Worm (Caenorhabditis elegans) whole organism, L4 larva: ENCODE results near the gene col-40.

Experiments used
- D1046.2 ChIP-seq: fragments of 200-800 bp; sonication (Bioruptor generic); IDR thresholded peaks from 2 replicates; pipeline ENCODE4 v1.3.6; 2022; ENCODE audit warnings: missing genetic modification characterization, missing compliant biosample characterization
- F49E8.2 ChIP-seq: sonication (generic microtip); optimal IDR thresholded peaks from 2 replicates; lab custom pipeline; 2016; ENCODE audit warnings: missing compliant biosample characterization, mild to moderate bottlenecking, missing genetic modification characterization, borderline replicate concordance
- Y48G9A.11 ChIP-seq: fragments of 200-800 bp; sonication (Bioruptor generic); IDR thresholded peaks from 2 replicates; pipeline ENCODE4 v1.3.6; 2022; ENCODE audit warnings: missing genetic modification reagents, missing genetic modification characterization, missing compliant biosample characterization
- ceh-20 ChIP-seq: fragments of 200-800 bp; sonication (Bioruptor generic); IDR thresholded peaks from 2 replicates; pipeline ENCODE4 v1.3.6; 2022; ENCODE audit warnings: missing genetic modification reagents, missing genetic modification characterization, missing compliant biosample characterization
- ceh-32 ChIP-seq: sonication (generic microtip); optimal IDR thresholded peaks from 2 replicates; lab custom pipeline; 2016; ENCODE audit warnings: mild to moderate bottlenecking, missing genetic modification characterization, missing compliant biosample characterization; ENCODE audit not compliant: poor library complexity
- ceh-44 ChIP-seq: fragments of 200-800 bp; sonication (Bioruptor generic); IDR thresholded peaks from 2 replicates; pipeline ENCODE4 v1.3.6; 2022; ENCODE audit warnings: missing genetic modification reagents, missing genetic modification characterization, missing compliant biosample characterization
- cey-2 ChIP-seq: sonication (generic microtip); optimal IDR thresholded peaks from 3 replicates; lab custom pipeline; 2017; ENCODE audit warnings: missing genetic modification characterization, mild to moderate bottlenecking, missing compliant biosample characterization, antibody characterized with exemption, borderline replicate concordance; ENCODE audit not compliant: insufficient read depth
- daf-12 ChIP-seq: fragments of 150-350 bp; optimal IDR thresholded peaks from 2 replicates; lab custom pipeline; 2014; ENCODE audit warnings: missing biosample characterization, missing genetic modification reagents, missing genetic modification characterization
- daf-19 ChIP-seq: fragments of 200-800 bp; sonication (Bioruptor generic); conservative IDR thresholded peaks from 2 replicates; pipeline ENCODE4 v1.3.6; 2022; ENCODE audit warnings: missing genetic modification characterization, missing compliant biosample characterization
- dmd-6 ChIP-seq: fragments of 200-800 bp; sonication (Bioruptor generic); IDR thresholded peaks from 2 replicates; pipeline ENCODE4 v1.3.6; 2022; ENCODE audit warnings: missing genetic modification reagents, missing genetic modification characterization, missing compliant biosample characterization
- dpl-1 ChIP-seq: fragments of 150-350 bp; optimal IDR thresholded peaks from 2 replicates; lab custom pipeline; 2014; ENCODE audit warnings: missing biosample characterization, missing genetic modification reagents, missing genetic modification characterization
- duxl-1 ChIP-seq: sonication (generic microtip); optimal IDR thresholded peaks from 2 replicates; lab custom pipeline; 2016; ENCODE audit warnings: mild to moderate bottlenecking, missing genetic modification characterization, moderate library complexity, missing compliant biosample characterization; ENCODE audit not compliant: poor library complexity
- dve-1 ChIP-seq: sonication (generic microtip); optimal IDR thresholded peaks from 2 replicates; lab custom pipeline; 2017; ENCODE audit warnings: antibody characterized with exemption, mild to moderate bottlenecking, missing genetic modification characterization, missing compliant biosample characterization; ENCODE audit not compliant: insufficient read depth
- egl-27 ChIP-seq: sonication (generic microtip); optimal IDR thresholded peaks from 3 replicates; lab custom pipeline; 2017; ENCODE audit warnings: missing biosample characterization, missing genetic modification reagents, missing genetic modification characterization
- fkh-10 ChIP-seq: fragments of 150-350 bp; optimal IDR thresholded peaks from 2 replicates; lab custom pipeline; 2014; ENCODE audit warnings: missing biosample characterization, missing genetic modification reagents, missing genetic modification characterization
- hif-1 ChIP-seq, 2 experiments: sonication (generic microtip); optimal IDR thresholded peaks; 2 replicates each; lab custom pipeline; 2016 to 2017; ENCODE audit warnings: missing compliant biosample characterization in 2 of 2, missing genetic modification characterization in 2 of 2, missing genetic modification reagents in 2 of 2, missing genotype in 2 of 2, mild to moderate bottlenecking in 1 of 2
- hlh-11 ChIP-seq: fragments of 200-800 bp; sonication (Bioruptor generic); optimal IDR thresholded peaks from 2 replicates; lab custom pipeline; 2018; ENCODE audit warnings: mild to moderate bottlenecking, missing genetic modification characterization, missing compliant biosample characterization
- hlh-30 ChIP-seq: sonication (generic microtip); optimal IDR thresholded peaks from 2 replicates; lab custom pipeline; 2017; ENCODE audit warnings: antibody characterized with exemption, mild to moderate bottlenecking, missing genetic modification characterization, missing compliant biosample characterization; ENCODE audit not compliant: insufficient read depth
- hmg-1.1 ChIP-seq: fragments of 200-800 bp; sonication (Bioruptor generic); IDR thresholded peaks from 2 replicates; pipeline ENCODE4 v1.3.6; 2022; ENCODE audit warnings: missing genetic modification reagents, missing genetic modification characterization, missing compliant biosample characterization
- jun-1 ChIP-seq: fragments of 150-350 bp; optimal IDR thresholded peaks from 2 replicates; lab custom pipeline; 2014; ENCODE audit warnings: missing biosample characterization, missing genetic modification reagents, missing genetic modification characterization
- lin-1 ChIP-seq: fragments of 200-800 bp; sonication (Bioruptor generic); IDR thresholded peaks from 2 replicates; pipeline ENCODE4 v1.3.6; 2022; ENCODE audit warnings: missing genetic modification reagents, missing genetic modification characterization, missing compliant biosample characterization
- lin-13 ChIP-seq: fragments of 150-350 bp; optimal IDR thresholded peaks from 2 replicates; lab custom pipeline; 2014; ENCODE audit warnings: missing biosample characterization, missing genetic modification reagents, missing genetic modification characterization
- lin-38 ChIP-seq: fragments of 200-800 bp; sonication (Bioruptor generic); IDR thresholded peaks from 2 replicates; pipeline ENCODE4 v1.3.6; 2022; ENCODE audit warnings: missing genetic modification reagents, missing genetic modification characterization, missing compliant biosample characterization
- lir-3 ChIP-seq: sonication (generic microtip); optimal IDR thresholded peaks from 2 replicates; lab custom pipeline; 2016; ENCODE audit warnings: mild to moderate bottlenecking, missing genetic modification characterization, missing compliant biosample characterization
- lsy-2 ChIP-seq, 2 experiments: fragments of 150-350 bp in 1 of 2; sonication (generic microtip) in 1 of 2; optimal IDR thresholded peaks; 2 replicates each; lab custom pipeline; 2014 to 2017; ENCODE audit warnings: missing biosample characterization in 2 of 2, missing genetic modification characterization in 2 of 2
- madf-9 ChIP-seq: fragments of 200-800 bp; sonication (Bioruptor generic); conservative IDR thresholded peaks from 2 replicates; pipeline ENCODE4 v1.3.6; 2022; ENCODE audit warnings: missing genetic modification reagents, missing genetic modification characterization, missing compliant biosample characterization
- mdl-1 ChIP-seq, 2 experiments: fragments of 150-350 bp in 1 of 2; sonication (generic microtip) in 1 of 2; optimal IDR thresholded peaks; 2 replicates each; lab custom pipeline; 2014 to 2017; ENCODE audit warnings: missing biosample characterization in 2 of 2, missing genetic modification characterization in 2 of 2
- mes-2 ChIP-seq: sonication (generic microtip); optimal IDR thresholded peaks from 2 replicates; lab custom pipeline; 2016; ENCODE audit warnings: missing genotype, mild to moderate bottlenecking, missing genetic modification characterization, missing compliant biosample characterization; ENCODE audit not compliant: poor library complexity, severe bottlenecking
- nhr-10 ChIP-seq: fragments of 150-350 bp; optimal IDR thresholded peaks from 2 replicates; lab custom pipeline; 2014; ENCODE audit warnings: missing biosample characterization, missing genetic modification characterization
- nhr-102 ChIP-seq: sonication (generic microtip); optimal IDR thresholded peaks from 2 replicates; lab custom pipeline; 2016; ENCODE audit warnings: mild to moderate bottlenecking, missing genetic modification characterization, moderate library complexity, missing compliant biosample characterization
- nhr-11 ChIP-seq: fragments of 150-350 bp; optimal IDR thresholded peaks from 2 replicates; lab custom pipeline; 2014; ENCODE audit warnings: missing biosample characterization, missing genetic modification characterization
- nhr-41 ChIP-seq: fragments of 200-800 bp; sonication (Bioruptor generic); IDR thresholded peaks from 2 replicates; pipeline ENCODE4 v1.3.6; 2022; ENCODE audit warnings: missing genetic modification reagents, missing genetic modification characterization, missing compliant biosample characterization
- pha-4 ChIP-seq, 2 experiments: fragments of 150-350 bp in 1 of 2; fragments of 200-800 bp in 1 of 2; sonication (Bioruptor generic) in 1 of 2; IDR thresholded peaks in 1 of 2; optimal IDR thresholded peaks in 1 of 2; 2 replicates each; pipeline versions ENCODE4 v1.3.6 to Lab custom; 2014 to 2022; ENCODE audit warnings: missing genetic modification characterization in 2 of 2, missing genetic modification reagents in 2 of 2, missing biosample characterization in 1 of 2, missing compliant biosample characterization in 1 of 2
- php-3 ChIP-seq: fragments of 200-800 bp; sonication (Bioruptor generic); IDR thresholded peaks from 2 replicates; pipeline ENCODE4 v1.3.6; 2022; ENCODE audit warnings: missing genetic modification reagents, missing genetic modification characterization, missing compliant biosample characterization
- pqm-1 ChIP-seq: sonication (generic microtip); optimal IDR thresholded peaks from 2 replicates; lab custom pipeline; 2017; ENCODE audit warnings: missing biosample characterization, missing genetic modification characterization
- rbr-2 ChIP-seq: sonication (generic microtip); optimal IDR thresholded peaks from 2 replicates; lab custom pipeline; 2016; ENCODE audit warnings: missing genotype, missing genetic modification characterization, missing compliant biosample characterization
- snpc-4 ChIP-seq: fragments of 150-350 bp; optimal IDR thresholded peaks from 2 replicates; lab custom pipeline; 2014; ENCODE audit warnings: missing biosample characterization, missing genetic modification characterization
- spr-3 ChIP-seq: fragments of 200-800 bp; sonication (Bioruptor generic); optimal IDR thresholded peaks from 2 replicates; lab custom pipeline; 2018; ENCODE audit warnings: mild to moderate bottlenecking, missing genetic modification characterization, missing compliant biosample characterization
- tra-1 ChIP-seq: fragments of 200-800 bp; sonication (Bioruptor generic); IDR thresholded peaks from 2 replicates; pipeline ENCODE4 v1.3.6; 2022; ENCODE audit warnings: missing genetic modification reagents, missing genetic modification characterization, missing compliant biosample characterization
- unc-130 ChIP-seq: sonication (generic microtip); optimal IDR thresholded peaks from 2 replicates; lab custom pipeline; 2016; ENCODE audit warnings: missing genetic modification reagents, missing genetic modification characterization, missing compliant biosample characterization
- zfp-2 ChIP-seq: sonication (generic microtip); optimal IDR thresholded peaks from 2 replicates; lab custom pipeline; 2016; ENCODE audit warnings: mild to moderate bottlenecking, missing genetic modification characterization, missing compliant biosample characterization
- ztf-11 ChIP-seq: fragments of 150-350 bp; optimal IDR thresholded peaks from 2 replicates; lab custom pipeline; 2014; ENCODE audit warnings: missing biosample characterization, missing genetic modification characterization
- ztf-7 ChIP-seq: fragments of 150-350 bp; optimal IDR thresholded peaks from 2 replicates; lab custom pipeline; 2014; ENCODE audit warnings: missing biosample characterization, missing genetic modification characterization

Gene col-40

ce11 chrII:1072106-1072505 is 34.7 kb downstream of the col-40 start, which contains the start of gene K02E7.4:
TSS of gene K02E7.4 (plus strand) at chrII:1072406.
- no peak for TF ChIP-seq daf-12 (tag; lab: Kevin White, UChicago)
- TF ChIP-seq dpl-1 (GFP tag; lab: Kevin White, UChicago) = no peak
- TF ChIP-seq lin-13 (GFP tag; lab: Kevin White, UChicago) = no peak
- no peak for TF ChIP-seq rbr-2 (tag; lab: Kevin White, UChicago)
- TF ChIP-seq nhr-11 (tag; lab: Kevin White, UChicago) = no peak
- TF ChIP-seq F49E8.2 (tag; lab: Kevin White, UChicago) = no peak
- TF ChIP-seq spr-3 (GFP tag; lab: Kevin White, UChicago) = no peak
- TF ChIP-seq daf-19 = no peak
- TF ChIP-seq dve-1 (tag; lab: Kevin White, UChicago) = no peak
- TF ChIP-seq nhr-102 (tag; lab: Kevin White, UChicago) = no peak
- TF ChIP-seq pha-4 (GFP tag; IDR thresholded peaks at IDR 0.05; lab: Robert Waterston, UW) = no peak
- TF ChIP-seq pha-4 (tag; optimal IDR thresholded peaks at IDR 0.05; lab: Kevin White, UChicago) = no peak
- no peak for TF ChIP-seq jun-1
- no peak for TF ChIP-seq hlh-30 (tag; lab: Kevin White, UChicago)
- no peak for TF ChIP-seq ceh-20
- no peak for TF ChIP-seq nhr-10 (tag; lab: Kevin White, UChicago)
- TF ChIP-seq tra-1 (GFP tag; lab: Robert Waterston, UW) = no peak

ce11 chrII:1071432-1071831 is 35.3 kb downstream of the col-40 start:
- TF ChIP-seq dmd-6 (GFP tag; lab: Robert Waterston, UW) (no peak), ceh-32 (tag; lab: Kevin White, UChicago) (no peak), cey-2 (no peak), lin-1 (GFP tag; lab: Robert Waterston, UW) (no peak), hmg-1.1 (GFP tag; lab: Robert Waterston, UW) (no peak), Y48G9A.11 (GFP tag; lab: Robert Waterston, UW) (no peak), duxl-1 (tag; lab: Kevin White, UChicago) (no peak), pqm-1 (tag; lab: Kevin White, UChicago) (no peak), zfp-2 (tag; lab: Kevin White, UChicago) (no peak), nhr-41 (GFP tag; lab: Robert Waterston, UW) (no peak), ztf-7 (tag; lab: Kevin White, UChicago) (no peak), php-3 (GFP tag; lab: Robert Waterston, UW) (no peak), unc-130 (GFP tag; lab: Kevin White, UChicago) (no peak), ztf-11 (tag; lab: Kevin White, UChicago) (no peak)

ce11 chrII:1070875-1071274 is 35.9 kb downstream of the col-40 start, which contains the start of gene K02E7.12:
TSS of gene K02E7.12 (plus strand) at chrII:1071175.
- TF ChIP-seq ceh-44 (GFP tag; lab: Robert Waterston, UW) (no peak), hif-1 (tag; optimal IDR thresholded peaks at IDR 0.05; lab: Kevin White, UChicago) (no peak), fkh-10 (GFP tag; lab: Kevin White, UChicago) (no peak), mes-2 (tag; lab: Kevin White, UChicago) (no peak)

- TF ChIP-seq D1046.2 (GFP tag; lab: Robert Waterston, UW) (no peak), lin-38 (GFP tag; lab: Robert Waterston, UW) (no peak), ceh-20 (no peak), madf-9 (GFP tag; lab: Robert Waterston, UW) (no peak), lin-1 (GFP tag; lab: Robert Waterston, UW) (no peak), mdl-1 (tag; optimal IDR thresholded peaks at IDR 0.05; lab: Kevin White, UChicago) (no peak), lsy-2 (tag; optimal IDR thresholded peaks at IDR 0.05; lab: Kevin White, UChicago) (no peak), hlh-11 (tag; lab: Kevin White, UChicago) (no peak), lir-3 (no peak), snpc-4 (tag; lab: Kevin White, UChicago) (no peak), unc-130 (GFP tag; lab: Kevin White, UChicago) (no peak), egl-27 (no peak)
Observed at ce11 chrII:1066907-1067306, 39.9 kb downstream of the col-40 start, which contains the start of gene K02E7.10. TSS of gene K02E7.10 (minus strand) at chrII:1067007.
